Fruit fly (Drosophila melanogaster) whole organism, prepupa: Measurements from ENCODE around the gene CG7246.

Experiments
- Blimp-1 ChIP-seq: fragments of 200-800 bp; sonication (Bioruptor generic); optimal IDR thresholded peaks from 3 replicates; lab custom pipeline; 2017; ENCODE audit warnings: missing biosample characterization, missing genetic modification characterization, mild to moderate bottlenecking, moderate library complexity, missing genetic modification reagents
- CG10631 ChIP-seq: fragments of 200-800 bp; sonication (Bioruptor generic); optimal IDR thresholded peaks from 2 replicates; lab custom pipeline; 2016; ENCODE audit warnings: missing biosample characterization, missing genetic modification characterization
- CG10669 ChIP-seq: fragments of 200-800 bp; sonication (Bioruptor generic); optimal IDR thresholded peaks from 3 replicates; lab custom pipeline; 2018; ENCODE audit warnings: missing biosample characterization, mild to moderate bottlenecking, missing genetic modification characterization, moderate library complexity
- CG11294 ChIP-seq: fragments of 200-800 bp; sonication (Bioruptor generic); IDR thresholded peaks from 2 replicates; pipeline ENCODE4 v1.3.6; 2022; ENCODE audit warnings: missing biosample characterization, missing genetic modification characterization
- CG11762 ChIP-seq: fragments of 200-800 bp; sonication (Bioruptor generic); optimal IDR thresholded peaks from 3 replicates; lab custom pipeline; 2016; ENCODE audit warnings: missing biosample characterization, missing genetic modification characterization; ENCODE audit not compliant: insufficient read depth
- CG11902 ChIP-seq: fragments of 200-800 bp; sonication (Bioruptor generic); optimal IDR thresholded peaks from 3 replicates; lab custom pipeline; 2016; ENCODE audit warnings: missing biosample characterization, missing genetic modification characterization
- CG16779 ChIP-seq: fragments of 200-800 bp; sonication (Bioruptor generic); optimal IDR thresholded peaks from 3 replicates; lab custom pipeline; 2017; ENCODE audit warnings: missing biosample characterization, mild to moderate bottlenecking, missing genetic modification characterization
- CG31627 ChIP-seq: fragments of 200-800 bp; sonication (Bioruptor generic); optimal IDR thresholded peaks from 3 replicates; lab custom pipeline; 2016; ENCODE audit warnings: missing biosample characterization, missing genetic modification characterization
- CG34406 ChIP-seq: fragments of 200-800 bp; sonication (Bioruptor generic); optimal IDR thresholded peaks from 3 replicates; lab custom pipeline; 2016; ENCODE audit warnings: missing biosample characterization, missing genetic modification characterization
- CG3919 ChIP-seq: fragments of 200-800 bp; sonication (Bioruptor generic); optimal IDR thresholded peaks from 3 replicates; lab custom pipeline; 2016; ENCODE audit warnings: missing biosample characterization, missing genetic modification characterization
- CG4318 ChIP-seq: fragments of 200-800 bp; sonication (Bioruptor generic); optimal IDR thresholded peaks from 3 replicates; lab custom pipeline; 2017; ENCODE audit warnings: missing biosample characterization, mild to moderate bottlenecking, missing genetic modification characterization
- CG6163 ChIP-seq: fragments of 200-800 bp; sonication (Bioruptor generic); IDR thresholded peaks from 3 replicates; pipeline ENCODE4 v1.3.6; 2022; ENCODE audit warnings: missing biosample characterization, missing genetic modification characterization
- CG6276 ChIP-seq: fragments of 200-800 bp; sonication (Bioruptor generic); optimal IDR thresholded peaks from 2 replicates; lab custom pipeline; 2017; ENCODE audit warnings: missing biosample characterization, mild to moderate bottlenecking, missing genetic modification characterization
- CG6792 ChIP-seq: fragments of 200-800 bp; sonication (Bioruptor generic); optimal IDR thresholded peaks from 3 replicates; lab custom pipeline; 2016; ENCODE audit warnings: missing biosample characterization, missing genetic modification characterization
- CG6808 ChIP-seq: fragments of 200-800 bp; sonication (Bioruptor generic); optimal IDR thresholded peaks from 3 replicates; lab custom pipeline; 2017; ENCODE audit warnings: missing biosample characterization, missing genetic modification characterization, mild to moderate bottlenecking, moderate library complexity, missing genetic modification reagents
- CG6854 ChIP-seq: fragments of 200-800 bp; sonication (Bioruptor generic); optimal IDR thresholded peaks from 2 replicates; lab custom pipeline; 2017; ENCODE audit warnings: missing biosample characterization, mild to moderate bottlenecking, missing genetic modification characterization
- CG7368 ChIP-seq: fragments of 200-800 bp; sonication (Bioruptor generic); optimal IDR thresholded peaks from 3 replicates; lab custom pipeline; 2016; ENCODE audit warnings: missing biosample characterization, missing genetic modification characterization
- CG8119 ChIP-seq: fragments of 200-800 bp; sonication (Bioruptor generic); IDR thresholded peaks from 3 replicates; pipeline ENCODE4 v1.3.6; 2022; ENCODE audit warnings: missing biosample characterization, missing genetic modification characterization
- CG8319 ChIP-seq: fragments of 200-800 bp; sonication (Bioruptor generic); optimal IDR thresholded peaks from 3 replicates; lab custom pipeline; 2016; ENCODE audit warnings: missing biosample characterization, missing genetic modification characterization
- CG8632 ChIP-seq: fragments of 200-800 bp; sonication (Bioruptor generic); optimal IDR thresholded peaks from 3 replicates; lab custom pipeline; 2016; ENCODE audit warnings: missing biosample characterization, missing genetic modification characterization
- Eip75B ChIP-seq: fragments of 200-800 bp; sonication (Bioruptor generic); optimal IDR thresholded peaks from 3 replicates; lab custom pipeline; 2016; ENCODE audit warnings: missing biosample characterization, missing genetic modification characterization
- Eip78C ChIP-seq: fragments of 200-800 bp; sonication (Bioruptor generic); peaks from one replicate; lab custom pipeline; 2016; ENCODE audit warnings: missing biosample characterization, missing genetic modification characterization
- Eip93F ChIP-seq: fragments of 200-800 bp; sonication (Bioruptor generic); optimal IDR thresholded peaks from 2 replicates; lab custom pipeline; 2016; ENCODE audit warnings: missing biosample characterization, mild to moderate bottlenecking, missing genetic modification characterization
- Ets21C ChIP-seq: fragments of 200-800 bp; sonication (Bioruptor generic); optimal IDR thresholded peaks from 3 replicates; lab custom pipeline; 2016; ENCODE audit warnings: missing biosample characterization, missing genetic modification characterization
- Ets96B ChIP-seq: fragments of 200-800 bp; optimal IDR thresholded peaks from 2 replicates; lab custom pipeline; 2019; ENCODE audit warnings: missing biosample characterization, mild to moderate bottlenecking, missing genetic modification characterization, moderate library complexity
- Gug ChIP-seq: fragments of 200-800 bp; sonication (Bioruptor generic); IDR thresholded peaks from 2 replicates; pipeline ENCODE4 v1.3.6; 2022; ENCODE audit warnings: missing biosample characterization, missing genetic modification characterization
- Hr38 ChIP-seq: sonication (Bioruptor generic); optimal IDR thresholded peaks from 2 replicates; lab custom pipeline; 2016; ENCODE audit warnings: missing biosample characterization, missing genetic modification characterization
- Hr39 ChIP-seq: fragments of 200-800 bp; sonication (Bioruptor generic); optimal IDR thresholded peaks from 2 replicates; lab custom pipeline; 2016; ENCODE audit warnings: missing biosample characterization, missing genetic modification characterization
- Hr4 ChIP-seq: fragments of 200-800 bp; sonication (Bioruptor generic); optimal IDR thresholded peaks from 3 replicates; lab custom pipeline; 2016; ENCODE audit warnings: missing biosample characterization, missing genetic modification characterization
- Lpt ChIP-seq: fragments of 200-800 bp; sonication (Bioruptor generic); optimal IDR thresholded peaks from 3 replicates; lab custom pipeline; 2016; ENCODE audit warnings: missing biosample characterization, missing genetic modification characterization
- Smox ChIP-seq: fragments of 200-800 bp; sonication (Bioruptor generic); optimal IDR thresholded peaks from 3 replicates; lab custom pipeline; 2016; ENCODE audit warnings: missing biosample characterization, missing genetic modification characterization
- Sox14 ChIP-seq: fragments of 200-800 bp; sonication (Bioruptor generic); optimal IDR thresholded peaks from 3 replicates; lab custom pipeline; 2016; ENCODE audit warnings: missing biosample characterization, missing genetic modification characterization
- Sox15 ChIP-seq: fragments of 200-800 bp; sonication (Bioruptor generic); optimal IDR thresholded peaks from 3 replicates; lab custom pipeline; 2016; ENCODE audit warnings: missing biosample characterization, missing genetic modification characterization
- achi ChIP-seq: fragments of 200-800 bp; sonication (Bioruptor generic); optimal IDR thresholded peaks from 3 replicates; lab custom pipeline; 2016; ENCODE audit warnings: missing biosample characterization, missing genetic modification characterization
- acj6 ChIP-seq: fragments of 200-800 bp; sonication (Bioruptor generic); optimal IDR thresholded peaks from 3 replicates; lab custom pipeline; 2016; ENCODE audit warnings: missing biosample characterization, missing genetic modification characterization
- cyc ChIP-seq: fragments of 200-800 bp; sonication (Bioruptor generic); optimal IDR thresholded peaks from 3 replicates; lab custom pipeline; 2016; ENCODE audit warnings: missing biosample characterization, missing genetic modification characterization
- dsx ChIP-seq: fragments of 200-800 bp; optimal IDR thresholded peaks from 3 replicates; lab custom pipeline; 2019; ENCODE audit warnings: missing biosample characterization, mild to moderate bottlenecking, missing genetic modification characterization, moderate library complexity; ENCODE audit not compliant: poor library complexity, severe bottlenecking
- eg ChIP-seq: fragments of 200-800 bp; sonication (Bioruptor generic); IDR thresholded peaks from 3 replicates; pipeline ENCODE4 v1.3.6; 2022; ENCODE audit warnings: missing biosample characterization, missing genetic modification characterization
- esn ChIP-seq: fragments of 200-800 bp; sonication (Bioruptor generic); optimal IDR thresholded peaks from 2 replicates; lab custom pipeline; 2016; ENCODE audit warnings: missing biosample characterization, mild to moderate bottlenecking, missing genetic modification characterization, moderate library complexity
- fd59A ChIP-seq: fragments of 200-800 bp; sonication (Bioruptor generic); optimal IDR thresholded peaks from 2 replicates; lab custom pipeline; 2017; ENCODE audit warnings: missing biosample characterization, mild to moderate bottlenecking, missing genetic modification characterization, missing genetic modification reagents
- fd85E ChIP-seq: fragments of 200-800 bp; sonication (Bioruptor generic); optimal IDR thresholded peaks from 3 replicates; lab custom pipeline; 2016; ENCODE audit warnings: missing biosample characterization, missing genetic modification characterization
- fkh ChIP-seq: fragments of 200-800 bp; sonication (Bioruptor generic); optimal IDR thresholded peaks from 3 replicates; lab custom pipeline; 2017; ENCODE audit warnings: missing biosample characterization, mild to moderate bottlenecking, missing genetic modification characterization, moderate library complexity
- net ChIP-seq: fragments of 200-800 bp; sonication (Bioruptor generic); optimal IDR thresholded peaks from 3 replicates; lab custom pipeline; 2016; ENCODE audit warnings: missing biosample characterization, missing genetic modification characterization
- salr ChIP-seq, 2 experiments: fragments of 200-800 bp; sonication (Bioruptor generic); optimal IDR thresholded peaks; 3 replicates each; lab custom pipeline; 2016 to 2018; ENCODE audit warnings: missing biosample characterization in 2 of 2, missing genetic modification characterization in 2 of 2, mild to moderate bottlenecking in 1 of 2
- spab ChIP-seq: fragments of 200-800 bp; sonication (Bioruptor generic); optimal IDR thresholded peaks from 2 replicates; lab custom pipeline; 2017; ENCODE audit warnings: missing biosample characterization, mild to moderate bottlenecking, missing genetic modification characterization, missing genetic modification reagents
- ss ChIP-seq, 2 experiments: fragments of 200-800 bp; sonication (Bioruptor generic); optimal IDR thresholded peaks; 2 replicates in 1 of 2; 3 replicates in 1 of 2; lab custom pipeline; 2017 to 2018; ENCODE audit warnings: mild to moderate bottlenecking in 2 of 2, missing biosample characterization in 2 of 2, missing genetic modification characterization in 2 of 2, moderate library complexity in 1 of 2
- svp ChIP-seq: fragments of 200-800 bp; sonication (Bioruptor generic); peaks from one replicate; lab custom pipeline; 2016; ENCODE audit warnings: missing biosample characterization, missing genetic modification characterization
- topi ChIP-seq: fragments of 200-800 bp; sonication (Bioruptor generic); optimal IDR thresholded peaks from 3 replicates; lab custom pipeline; 2016; ENCODE audit warnings: missing biosample characterization, missing genetic modification characterization
- vri ChIP-seq: fragments of 200-800 bp; sonication (Bioruptor generic); optimal IDR thresholded peaks from 3 replicates; lab custom pipeline; 2016; ENCODE audit warnings: missing biosample characterization, mild to moderate bottlenecking, missing genetic modification characterization

The CG7246 gene

DNA sequence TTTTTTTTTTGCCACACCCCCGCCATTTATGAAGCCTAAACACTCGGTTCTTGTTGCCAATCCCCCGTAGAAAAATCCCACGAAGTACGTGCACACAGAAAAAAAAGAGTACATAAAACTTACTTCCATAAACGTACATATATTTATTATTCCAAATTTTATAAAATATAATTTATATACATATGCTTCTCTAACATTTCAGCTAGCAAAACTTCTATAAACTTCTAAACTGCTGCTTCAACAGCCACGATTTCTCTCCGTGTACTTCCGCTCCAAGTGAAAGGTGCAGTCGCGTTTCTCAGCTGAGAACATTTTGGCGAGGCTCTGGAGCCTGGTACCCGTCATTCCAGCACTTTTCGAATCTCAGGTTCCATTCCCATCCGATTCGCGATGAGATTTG is 18.2 kb downstream of the CG7246 start (continued):
- TF ChIP-seq Sox14, result peak; percentile 20
- TF ChIP-seq CG11762 (GFP tag; lab: Kevin White, UChicago), result no peak
- no peak for TF ChIP-seq fd85E (GFP tag; lab: Kevin White, UChicago)
- peak; percentile 41 for TF ChIP-seq CG3919 (GFP tag; lab: Kevin White, UChicago)
- TF ChIP-seq CG6854 (GFP tag; lab: Kevin White, UChicago), result no peak
- peak; percentile 79 for TF ChIP-seq CG6163 (GFP tag; lab: Robert Waterston, UW)
- peak; percentile 5 for TF ChIP-seq CG4318 (GFP tag; lab: Kevin White, UChicago)

DNA sequence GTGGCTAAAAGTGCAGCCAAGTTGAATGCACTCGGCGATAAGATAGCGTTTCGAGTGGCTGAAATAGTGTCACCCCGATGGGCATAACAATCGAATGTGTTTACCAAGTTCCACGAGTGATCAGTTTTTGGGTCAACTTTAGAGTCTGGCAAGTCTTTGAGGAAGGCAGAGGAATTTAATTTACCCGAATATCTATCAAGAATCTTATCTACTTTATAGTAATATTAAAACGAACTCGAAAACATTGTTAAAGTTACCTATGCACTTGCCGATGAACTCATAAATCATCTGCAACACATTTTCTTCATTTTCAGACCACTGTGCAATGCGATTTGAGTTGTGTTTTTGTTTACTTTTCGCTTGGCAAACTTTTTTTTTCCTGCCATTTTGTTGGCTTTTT is 19.6 kb downstream of the CG7246 start:
- peak; percentile 16 for TF ChIP-seq Hr39 (GFP tag; lab: Kevin White, UChicago)
- no peak for TF ChIP-seq cyc (GFP tag; lab: Kevin White, UChicago)
- TF ChIP-seq CG8319 (GFP tag; lab: Kevin White, UChicago), result peak; percentile 26
- peak; percentile 56 for TF ChIP-seq CG3919 (GFP tag; lab: Kevin White, UChicago)
- no peak for TF ChIP-seq Hr38 (GFP tag; lab: Kevin White, UChicago)
- TF ChIP-seq fkh (GFP tag; lab: Kevin White, UChicago), result no peak
- peak in 1 of 2 experiments; percentile 34 for TF ChIP-seq ss (GFP tag; optimal IDR thresholded peaks at IDR 0.05; lab: Kevin White, UChicago)
- peak; percentile 52 for TF ChIP-seq CG4318 (GFP tag; lab: Kevin White, UChicago)
- no peak for TF ChIP-seq dsx (GFP tag; lab: Kevin White, UChicago)
- peak; percentile 13 for TF ChIP-seq CG34406 (GFP tag; lab: Kevin White, UChicago)
- peak; percentile 24 for TF ChIP-seq acj6 (GFP tag; lab: Kevin White, UChicago)
- peak; percentile 17 for TF ChIP-seq Smox (GFP tag; lab: Kevin White, UChicago)
- peak; percentile 62 for TF ChIP-seq CG8119 (GFP tag; lab: Robert Waterston, UW)
- TF ChIP-seq fd59A (GFP tag; lab: Kevin White, UChicago), result no peak
- TF ChIP-seq salr (GFP tag; optimal IDR thresholded peaks at IDR 0.05; lab: Kevin White, UChicago), result peak in 1 of 2 experiments; percentile 40
- no peak for TF ChIP-seq Blimp-1 (GFP tag; lab: Kevin White, UChicago)
- TF ChIP-seq Sox15 (GFP tag; lab: Kevin White, UChicago), result no peak
- peak; percentile 30 for TF ChIP-seq CG16779
- no peak for TF ChIP-seq fd85E (GFP tag; lab: Kevin White, UChicago)
- peak; percentile 46 for TF ChIP-seq CG6808 (GFP tag; lab: Kevin White, UChicago)
- no peak for TF ChIP-seq spab
- TF ChIP-seq CG11902 (GFP tag; lab: Kevin White, UChicago), result no peak
- TF ChIP-seq svp (GFP tag; lab: Kevin White, UChicago), result peak; percentile 62
- peak; percentile 21 for TF ChIP-seq CG10631
- 0 out of 3 replicates have a peak, but pooled peaks have one; percentile 19 for TF ChIP-seq CG6163 (GFP tag; lab: Robert Waterston, UW)
- peak; percentile 14 for TF ChIP-seq CG31627 (GFP tag; lab: Kevin White, UChicago)
- peak; percentile 71 for TF ChIP-seq Hr4 (GFP tag; lab: Kevin White, UChicago)
- no peak for TF ChIP-seq Eip93F
- TF ChIP-seq topi (GFP tag; lab: Kevin White, UChicago), result peak; percentile 28
- TF ChIP-seq Eip78C (GFP tag; lab: Kevin White, UChicago), result peak; percentile 85
- peak; percentile 66 for TF ChIP-seq CG6276
- peak; percentile 39 for TF ChIP-seq Eip75B (GFP tag; lab: Kevin White, UChicago)
- TF ChIP-seq Ets21C (GFP tag; lab: Kevin White, UChicago), result no peak
- peak; percentile 31 for TF ChIP-seq achi (GFP tag; lab: Kevin White, UChicago)
- no peak for TF ChIP-seq CG11294
- TF ChIP-seq esn (GFP tag; lab: Kevin White, UChicago), result peak; percentile 35
- peak; percentile 15 for TF ChIP-seq CG7368
- peak; percentile 40 for TF ChIP-seq net (GFP tag; lab: Kevin White, UChicago)
- peak; percentile 11 for TF ChIP-seq Lpt (GFP tag; lab: Kevin White, UChicago)
- no peak for TF ChIP-seq Sox14
- TF ChIP-seq CG10669 (GFP tag; lab: Kevin White, UChicago), result peak; percentile 37
- TF ChIP-seq Gug (GFP tag; lab: Robert Waterston, UW), result peak; percentile 25; the same call in 1 of the 2 replicates
- no peak for TF ChIP-seq vri (GFP tag; lab: Kevin White, UChicago)
- TF ChIP-seq CG8632 (GFP tag; lab: Kevin White, UChicago), result peak; percentile 49
- TF ChIP-seq eg, result peak; percentile 52; the same call in 1 of the 3 replicates
- TF ChIP-seq CG6792 (GFP tag; lab: Kevin White, UChicago), result peak; percentile 24
- peak; percentile 13 for TF ChIP-seq Ets96B
